Worm (Caenorhabditis elegans) whole organism, L4 larva: ENCODE measurements around the gene C36E6.2.

Experiments
- D1046.2 ChIP-seq: fragments of 200-800 bp; sonication (Bioruptor generic); IDR thresholded peaks from 2 replicates; pipeline ENCODE4 v1.3.6; 2022; ENCODE audit warnings: missing genetic modification characterization, missing compliant biosample characterization
- F37D6.2 ChIP-seq: sonication (generic microtip); optimal IDR thresholded peaks from 2 replicates; lab custom pipeline; 2016; ENCODE audit warnings: mild to moderate bottlenecking, missing genetic modification characterization, missing compliant biosample characterization
- F49E8.2 ChIP-seq: sonication (generic microtip); optimal IDR thresholded peaks from 2 replicates; lab custom pipeline; 2016; ENCODE audit warnings: missing compliant biosample characterization, mild to moderate bottlenecking, missing genetic modification characterization, borderline replicate concordance
- R02D3.7 ChIP-seq: fragments of 150-350 bp; sonication (generic microtip); optimal IDR thresholded peaks from 3 replicates; lab custom pipeline; 2014; ENCODE audit warnings: missing biosample characterization, missing genetic modification characterization
- T20F7.1 ChIP-seq: fragments of 200-800 bp; sonication (Bioruptor generic); optimal IDR thresholded peaks from 2 replicates; lab custom pipeline; 2018; ENCODE audit warnings: mild to moderate bottlenecking, missing genetic modification characterization, missing compliant biosample characterization
- ZK337.2 ChIP-seq: fragments of 200-800 bp; sonication (Bioruptor generic); IDR thresholded peaks from 2 replicates; pipeline ENCODE4 v1.3.6; 2022; ENCODE audit warnings: missing genetic modification reagents, missing genetic modification characterization, missing compliant biosample characterization
- ZK546.5 ChIP-seq, 2 experiments: sonication (generic microtip); optimal IDR thresholded peaks; 2 replicates each; lab custom pipeline; 2017; ENCODE audit warnings: missing biosample characterization in 2 of 2, missing genetic modification characterization in 2 of 2
- aha-1 ChIP-seq: fragments of 150-350 bp; peaks from one replicate; lab custom pipeline; 2014; ENCODE audit warnings: missing biosample characterization, missing genetic modification characterization
- ama-1 ChIP-seq: fragments of 150-350 bp; optimal IDR thresholded peaks from 2 replicates; lab custom pipeline; 2014; ENCODE audit warnings: inconsistent platforms, mixed read lengths
- ceh-20 ChIP-seq: fragments of 200-800 bp; sonication (Bioruptor generic); IDR thresholded peaks from 2 replicates; pipeline ENCODE4 v1.3.6; 2022; ENCODE audit warnings: missing genetic modification reagents, missing genetic modification characterization, missing compliant biosample characterization
- ceh-28 ChIP-seq: fragments of 150-350 bp; optimal IDR thresholded peaks from 2 replicates; lab custom pipeline; 2014; ENCODE audit warnings: missing biosample characterization, missing genetic modification reagents, missing genetic modification characterization
- ceh-32 ChIP-seq: sonication (generic microtip); optimal IDR thresholded peaks from 2 replicates; lab custom pipeline; 2016; ENCODE audit warnings: mild to moderate bottlenecking, missing genetic modification characterization, missing compliant biosample characterization; ENCODE audit not compliant: poor library complexity
- ceh-62 ChIP-seq: sonication (generic microtip); optimal IDR thresholded peaks from 2 replicates; lab custom pipeline; 2017; ENCODE audit warnings: missing biosample characterization, missing genetic modification characterization
- ceh-82 ChIP-seq: sonication (generic microtip); optimal IDR thresholded peaks from 2 replicates; lab custom pipeline; 2017; ENCODE audit warnings: missing biosample characterization, missing genetic modification characterization
- ctbp-1 ChIP-seq: fragments of 200-800 bp; sonication (Bioruptor generic); IDR thresholded peaks from 2 replicates; pipeline ENCODE4 v1.3.6; 2022; ENCODE audit warnings: missing genetic modification reagents, missing genetic modification characterization, missing compliant biosample characterization
- daf-12 ChIP-seq: fragments of 150-350 bp; optimal IDR thresholded peaks from 2 replicates; lab custom pipeline; 2014; ENCODE audit warnings: missing biosample characterization, missing genetic modification reagents, missing genetic modification characterization
- dmd-6 ChIP-seq: fragments of 200-800 bp; sonication (Bioruptor generic); IDR thresholded peaks from 2 replicates; pipeline ENCODE4 v1.3.6; 2022; ENCODE audit warnings: missing genetic modification reagents, missing genetic modification characterization, missing compliant biosample characterization
- dpl-1 ChIP-seq: fragments of 150-350 bp; optimal IDR thresholded peaks from 2 replicates; lab custom pipeline; 2014; ENCODE audit warnings: missing biosample characterization, missing genetic modification reagents, missing genetic modification characterization
- egl-27 ChIP-seq: sonication (generic microtip); optimal IDR thresholded peaks from 3 replicates; lab custom pipeline; 2017; ENCODE audit warnings: missing biosample characterization, missing genetic modification reagents, missing genetic modification characterization
- hif-1 ChIP-seq, 2 experiments: sonication (generic microtip); optimal IDR thresholded peaks; 2 replicates each; lab custom pipeline; 2016 to 2017; ENCODE audit warnings: missing compliant biosample characterization in 2 of 2, missing genetic modification characterization in 2 of 2, missing genetic modification reagents in 2 of 2, missing genotype in 2 of 2, mild to moderate bottlenecking in 1 of 2
- hlh-11 ChIP-seq: fragments of 200-800 bp; sonication (Bioruptor generic); optimal IDR thresholded peaks from 2 replicates; lab custom pipeline; 2018; ENCODE audit warnings: mild to moderate bottlenecking, missing genetic modification characterization, missing compliant biosample characterization
- hlh-30 ChIP-seq: sonication (generic microtip); optimal IDR thresholded peaks from 2 replicates; lab custom pipeline; 2017; ENCODE audit warnings: antibody characterized with exemption, mild to moderate bottlenecking, missing genetic modification characterization, missing compliant biosample characterization; ENCODE audit not compliant: insufficient read depth
- lim-7 ChIP-seq: fragments of 200-800 bp; sonication (Bioruptor generic); IDR thresholded peaks from 2 replicates; pipeline ENCODE4 v1.3.6; 2022; ENCODE audit warnings: missing genetic modification characterization, missing compliant biosample characterization
- lin-13 ChIP-seq: fragments of 150-350 bp; optimal IDR thresholded peaks from 2 replicates; lab custom pipeline; 2014; ENCODE audit warnings: missing biosample characterization, missing genetic modification reagents, missing genetic modification characterization
- lin-15B ChIP-seq: fragments of 150-350 bp; sonication (generic microtip); optimal IDR thresholded peaks from 3 replicates; lab custom pipeline; 2014; ENCODE audit warnings: missing biosample characterization, missing genetic modification characterization
- lin-29 ChIP-seq: fragments of 200-800 bp; sonication (Bioruptor generic); IDR thresholded peaks from 2 replicates; pipeline ENCODE4 v1.3.6; 2022; ENCODE audit warnings: missing genetic modification reagents, missing genetic modification characterization, missing compliant biosample characterization
- lin-38 ChIP-seq: fragments of 200-800 bp; sonication (Bioruptor generic); IDR thresholded peaks from 2 replicates; pipeline ENCODE4 v1.3.6; 2022; ENCODE audit warnings: missing genetic modification reagents, missing genetic modification characterization, missing compliant biosample characterization
- lsy-2 ChIP-seq, 2 experiments: fragments of 150-350 bp in 1 of 2; sonication (generic microtip) in 1 of 2; optimal IDR thresholded peaks; 2 replicates each; lab custom pipeline; 2014 to 2017; ENCODE audit warnings: missing biosample characterization in 2 of 2, missing genetic modification characterization in 2 of 2
- madf-5 ChIP-seq, 2 experiments: fragments of 200-800 bp; sonication (Bioruptor generic); IDR thresholded peaks; 2 replicates each; pipeline ENCODE4 v1.3.6; 2022; ENCODE audit warnings: missing compliant biosample characterization in 2 of 2, missing genetic modification characterization in 2 of 2
- mdl-1 ChIP-seq, 2 experiments: fragments of 150-350 bp in 1 of 2; sonication (generic microtip) in 1 of 2; optimal IDR thresholded peaks; 2 replicates each; lab custom pipeline; 2014 to 2017; ENCODE audit warnings: missing biosample characterization in 2 of 2, missing genetic modification characterization in 2 of 2
- mep-1 ChIP-seq: fragments of 150-350 bp; sonication (generic microtip); optimal IDR thresholded peaks from 3 replicates; lab custom pipeline; 2014; ENCODE audit warnings: missing biosample characterization, missing genetic modification characterization
- mes-2 ChIP-seq: sonication (generic microtip); optimal IDR thresholded peaks from 2 replicates; lab custom pipeline; 2016; ENCODE audit warnings: missing genotype, mild to moderate bottlenecking, missing genetic modification characterization, missing compliant biosample characterization; ENCODE audit not compliant: poor library complexity, severe bottlenecking
- mxl-3 ChIP-seq: fragments of 200-800 bp; sonication (Bioruptor generic); optimal IDR thresholded peaks from 2 replicates; lab custom pipeline; 2018; ENCODE audit warnings: mild to moderate bottlenecking, missing genetic modification characterization, missing compliant biosample characterization
- nhr-102 ChIP-seq: sonication (generic microtip); optimal IDR thresholded peaks from 2 replicates; lab custom pipeline; 2016; ENCODE audit warnings: mild to moderate bottlenecking, missing genetic modification characterization, moderate library complexity, missing compliant biosample characterization
- nhr-25 ChIP-seq: sonication (generic microtip); optimal IDR thresholded peaks from 2 replicates; lab custom pipeline; 2017; ENCODE audit warnings: missing genetic modification characterization, mild to moderate bottlenecking, missing compliant biosample characterization, antibody characterized with exemption, moderate library complexity, borderline replicate concordance; ENCODE audit not compliant: insufficient read depth
- nhr-28 ChIP-seq: fragments of 150-350 bp; optimal IDR thresholded peaks from 2 replicates; lab custom pipeline; 2014; ENCODE audit warnings: missing biosample characterization, missing genetic modification characterization
- nhr-42 ChIP-seq: fragments of 200-800 bp; sonication (Bioruptor generic); IDR thresholded peaks from 2 replicates; pipeline ENCODE4 v1.3.6; 2022; ENCODE audit warnings: missing genetic modification characterization, missing compliant biosample characterization
- nhr-48 ChIP-seq: sonication (generic microtip); optimal IDR thresholded peaks from 2 replicates; lab custom pipeline; 2016; ENCODE audit warnings: mild to moderate bottlenecking, missing genetic modification characterization, missing compliant biosample characterization
- nhr-77 ChIP-seq: fragments of 150-350 bp; optimal IDR thresholded peaks from 2 replicates; lab custom pipeline; 2014; ENCODE audit warnings: missing biosample characterization, missing genetic modification characterization
- skn-1 ChIP-seq: fragments of 150-350 bp; optimal IDR thresholded peaks from 2 replicates; lab custom pipeline; 2014; ENCODE audit warnings: missing biosample characterization, missing genetic modification characterization
- tag-97 ChIP-seq: fragments of 200-800 bp; sonication (Bioruptor generic); IDR thresholded peaks from 2 replicates; pipeline ENCODE4 v1.3.6; 2022; ENCODE audit warnings: missing genetic modification characterization, missing compliant biosample characterization
- unc-62 ChIP-seq, 3 experiments: fragments of 150-350 bp in 1 of 3; sonication (generic microtip); optimal IDR thresholded peaks in 2 of 3; peaks in 1 of 3; 1 replicate in 1 of 3; 2 replicates in 2 of 3; lab custom pipeline; 2014 to 2017; ENCODE audit warnings: missing biosample characterization in 3 of 3, missing genetic modification characterization in 3 of 3, missing genetic modification reagents in 3 of 3, missing genotype in 1 of 3
- zag-1 ChIP-seq: fragments of 150-350 bp; optimal IDR thresholded peaks from 2 replicates; lab custom pipeline; 2014; ENCODE audit warnings: missing biosample characterization, missing genetic modification characterization
- zip-11 ChIP-seq: fragments of 200-800 bp; sonication (Bioruptor generic); IDR thresholded peaks from 2 replicates; pipeline ENCODE4 v1.3.6; 2022; ENCODE audit warnings: missing genetic modification characterization, missing compliant biosample characterization
- ztf-11 ChIP-seq: fragments of 150-350 bp; optimal IDR thresholded peaks from 2 replicates; lab custom pipeline; 2014; ENCODE audit warnings: missing biosample characterization, missing genetic modification characterization

C36E6.2 gene

ce11 chrX:17420585-17421459, 30.6 kb upstream of the C36E6.2 start (continued):
- TF ChIP-seq hlh-30 (tag; lab: Kevin White, UChicago) = peak; percentile 48
- TF ChIP-seq lin-38 = 0 out of 2 replicates have a peak, but pooled peaks have one; percentile 14
- 0 out of 2 replicates have a peak, but pooled peaks have one; percentile 5 for TF ChIP-seq D1046.2 (GFP tag; lab: Robert Waterston, UW)
- TF ChIP-seq ctbp-1 (GFP tag; lab: Robert Waterston, UW) = peak; percentile 36; the same call in 1 of the 2 replicates
- TF ChIP-seq lin-15B (tag; lab: Kevin White, UChicago) = no peak
- TF ChIP-seq ama-1 = peak; percentile 95
- no peak for TF ChIP-seq ZK337.2 (GFP tag; lab: Robert Waterston, UW)
- no peak for TF ChIP-seq tag-97 (GFP tag; lab: Robert Waterston, UW)
- peak; percentile 98 for TF ChIP-seq aha-1 (tag; lab: Kevin White, UChicago)
- no peak for TF ChIP-seq mxl-3 (GFP tag; lab: Kevin White, UChicago)
- peak; percentile 24; the same call in 1 of the 2 replicates for TF ChIP-seq lim-7
- TF ChIP-seq nhr-42 = 0 out of 2 replicates have a peak, but pooled peaks have one; percentile 38

ce11 chrX:17421532-17422078, 29.9 kb upstream of the C36E6.2 start, which contains the start of gene osm-11:
osm-11 (minus strand) TSS chrX:17421582.
- TF ChIP-seq nhr-28 (tag; lab: Kevin White, UChicago) = peak; percentile 87
- TF ChIP-seq ceh-62 (tag; lab: Kevin White, UChicago) = no peak
- TF ChIP-seq ceh-20 (GFP tag; lab: Robert Waterston, UW) = no peak
- TF ChIP-seq lin-15B (tag; lab: Kevin White, UChicago) = no peak
- TF ChIP-seq egl-27 (tag; lab: Kevin White, UChicago) = no peak
- TF ChIP-seq ceh-82 (tag; lab: Kevin White, UChicago) = no peak
- peak; percentile 10 for TF ChIP-seq mes-2
- TF ChIP-seq tag-97 (GFP tag; lab: Robert Waterston, UW) = no peak
- TF ChIP-seq lin-29 (GFP tag; lab: Robert Waterston, UW) = no peak
- no peak for TF ChIP-seq F49E8.2
- TF ChIP-seq mdl-1 (tag; optimal IDR thresholded peaks at IDR 0.05; lab: Kevin White, UChicago) = peak in 1 of 2 experiments; percentile 50
- TF ChIP-seq aha-1 (tag; lab: Kevin White, UChicago) = no peak
- no peak for TF ChIP-seq nhr-77 (tag; lab: Kevin White, UChicago)
- 0 out of 4 replicates have a peak, but pooled peaks of 1 of the 2 experiments have one; percentile 11 for TF ChIP-seq madf-5 (GFP tag; IDR thresholded peaks at IDR 0.05; lab: Robert Waterston, UW)
- no peak for TF ChIP-seq dpl-1 (GFP tag; lab: Kevin White, UChicago)
- TF ChIP-seq mxl-3 (GFP tag; lab: Kevin White, UChicago) = peak; percentile 6
- no peak for TF ChIP-seq zag-1 (tag; lab: Kevin White, UChicago)
- no peak for TF ChIP-seq ceh-32 (tag; lab: Kevin White, UChicago)
- TF ChIP-seq ztf-11 (tag; lab: Kevin White, UChicago) = no peak
- TF ChIP-seq T20F7.1 = no peak
- peak; percentile 87 for TF ChIP-seq nhr-48 (tag; lab: Kevin White, UChicago)
- TF ChIP-seq daf-12 (tag; lab: Kevin White, UChicago) = no peak
- TF ChIP-seq dmd-6 (GFP tag; lab: Robert Waterston, UW) = no peak
- TF ChIP-seq F37D6.2 = no peak
- no peak for TF ChIP-seq lin-13 (GFP tag; lab: Kevin White, UChicago)
- TF ChIP-seq ZK337.2 (GFP tag; lab: Robert Waterston, UW) = no peak
- no peak for TF ChIP-seq skn-1 (tag; lab: Kevin White, UChicago)
- TF ChIP-seq R02D3.7 = no peak
- no peak for TF ChIP-seq nhr-25 (tag; lab: Kevin White, UChicago)
- no peak for TF ChIP-seq hif-1 (tag; optimal IDR thresholded peaks at IDR 0.05; lab: Kevin White, UChicago)
- no peak for TF ChIP-seq hlh-30 (tag; lab: Kevin White, UChicago)
- TF ChIP-seq ZK546.5 (tag; optimal IDR thresholded peaks at IDR 0.05; lab: Kevin White, UChicago) = no peak
- no peak for TF ChIP-seq nhr-102
- TF ChIP-seq unc-62 (GFP tag; optimal IDR thresholded peaks at IDR 0.05 in 1 of 2; lab: Kevin White, UChicago) = peak in 1 of 2 experiments; percentile 98
- TF ChIP-seq unc-62 (tag; optimal IDR thresholded peaks at IDR 0.05; lab: Kevin White, UChicago) = no peak
- TF ChIP-seq ceh-28 (tag; lab: Kevin White, UChicago) = no peak
- TF ChIP-seq mep-1 (tag; lab: Kevin White, UChicago) = no peak
- TF ChIP-seq zip-11 (GFP tag; lab: Robert Waterston, UW) = no peak
- no peak for TF ChIP-seq ctbp-1 (GFP tag; lab: Robert Waterston, UW)
- peak; percentile 51 for TF ChIP-seq hlh-11 (tag; lab: Kevin White, UChicago)
- TF ChIP-seq lim-7 = no peak
- no peak for TF ChIP-seq lsy-2 (tag; optimal IDR thresholded peaks at IDR 0.05; lab: Kevin White, UChicago)
